Worm (Caenorhabditis elegans): ENCODE measurements around the gene adr-2.

adr-2 gene

ce11 chrIII:7188300-7189052 lies 44.2 kb downstream of the adr-2 start, which contains the start of the genes F37C12.21 and F37C12.10 (continued):
- TF ChIP-seq F52B5.7 (tag; optimal IDR thresholded peaks at IDR 0.05) (no peak), hmg-1.2 (GFP tag; IDR thresholded peaks at IDR 0.05) (peak; percentile 15; the same call in 1 of the 2 replicates), cebp-1 (GFP tag; IDR thresholded peaks at IDR 0.05) (no peak), cebp-1 (tag; optimal IDR thresholded peaks at IDR 0.05) (peak; percentile 19), C06A6.2 (GFP tag; conservative IDR thresholded peaks at IDR 0.05) (no peak), hlh-12 (tag; optimal IDR thresholded peaks at IDR 0.05) (no peak), atf-7 (tag; optimal IDR thresholded peaks at IDR 0.05) (no peak), F37B4.10 (GFP tag; IDR thresholded peaks at IDR 0.05) (no peak)

ce11 chrIII:7185473-7185872 lies 47.2 kb downstream of the adr-2 start, which contains the start of gene F37C12.14:
Gene F37C12.14, minus strand, starts transcription at chrIII:7185573.
- TF ChIP-seq mel-28 (tag; optimal IDR thresholded peaks at IDR 0.05; ENCODE audit: borderline replicate concordance) (no peak), hlh-12 (tag; optimal IDR thresholded peaks at IDR 0.05) (no peak), F22D6.2 (tag; optimal IDR thresholded peaks at IDR 0.05) (no peak), dox-1 (GFP tag; IDR thresholded peaks at IDR 0.05) (no peak), ztf-6 (GFP tag; IDR thresholded peaks at IDR 0.05) (no peak), akir-1 (GFP tag; optimal IDR thresholded peaks at IDR 0.05) (no peak), F57A8.1 (GFP tag; optimal IDR thresholded peaks at IDR 0.05) (no peak), madf-3 (GFP tag; IDR thresholded peaks at IDR 0.05) (no peak), F23B12.7 (tag; optimal IDR thresholded peaks at IDR 0.05; ENCODE audit: insufficient read depth) (no peak), snpc-1.1 (tag; optimal IDR thresholded peaks at IDR 0.05; ENCODE audit: insufficient read depth) (no peak)

ce11 chrIII:7184022-7184421 lies 48.7 kb downstream of the adr-2 start, which contains the start of gene yju-2:
Gene yju-2, plus strand, starts transcription at chrIII:7184336.
- TF ChIP-seq attf-6 (GFP tag; IDR thresholded peaks at IDR 0.05) (no peak), F52B5.7 (tag; optimal IDR thresholded peaks at IDR 0.05) (no peak), ccch-3 (GFP tag; optimal IDR thresholded peaks at IDR 0.05) (no peak), snpc-1.3 (tag; optimal IDR thresholded peaks at IDR 0.05; ENCODE audit: insufficient read depth) (no peak), hmg-1.2 (GFP tag; IDR thresholded peaks at IDR 0.05) (peak; percentile 81), akir-1 (GFP tag; optimal IDR thresholded peaks at IDR 0.05) (no peak), Y95B8A.8 (GFP tag; IDR thresholded peaks at IDR 0.05) (no peak), C06A6.2 (GFP tag; conservative IDR thresholded peaks at IDR 0.05) (no peak), tlf-1 (GFP tag; optimal IDR thresholded peaks at IDR 0.05) (no peak), hlh-12 (tag; optimal IDR thresholded peaks at IDR 0.05) (no peak), fkh-3 (tag; optimal IDR thresholded peaks at IDR 0.05) (no peak), madf-6 (GFP tag; IDR thresholded peaks at IDR 0.05) (no peak), F10E7.11 (tag; optimal IDR thresholded peaks at IDR 0.05) (no peak), F22D6.2 (tag; optimal IDR thresholded peaks at IDR 0.05) (no peak), Y53G8AR.9 (GFP tag; conservative IDR thresholded peaks at IDR 0.05) (no peak), snpc-1.1 (tag; optimal IDR thresholded peaks at IDR 0.05; ENCODE audit: insufficient read depth) (no peak), bed-1 (GFP tag; IDR thresholded peaks at IDR 0.05) (no peak), unc-62 (GFP tag; optimal IDR thresholded peaks at IDR 0.05) (no peak), pha-4 (tag; optimal IDR thresholded peaks at IDR 0.05) (no peak), sdz-38 (tag; optimal IDR thresholded peaks at IDR 0.05) (no peak), F49E8.2 (tag; optimal IDR thresholded peaks at IDR 0.05; ENCODE audit: insufficient read depth) (peak; percentile 48), lsy-27 (tag; optimal IDR thresholded peaks at IDR 0.05; ENCODE audit: borderline replicate concordance, insufficient read depth) (no peak), sptf-2 (GFP tag; optimal IDR thresholded peaks at IDR 0.05) (no peak), F23B12.7 (tag; optimal IDR thresholded peaks at IDR 0.05; ENCODE audit: insufficient read depth) (peak; percentile 35), lin-35 (GFP tag; optimal IDR thresholded peaks at IDR 0.05) (peak in 1 of 3 experiments; percentile 57), B0336.3 (GFP tag; IDR thresholded peaks at IDR 0.05) (0 out of 2 replicates have a peak, but pooled peaks have one; percentile 22), nhr-27 (tag; optimal IDR thresholded peaks at IDR 0.05) (peak; percentile 9), snpc-4 (GFP tag; optimal IDR thresholded peaks at IDR 0.05) (peak; percentile 31), snpc-4 (tag; optimal IDR thresholded peaks at IDR 0.05) (peak in 2 of 4 experiments; percentile 38 to 41), F57A8.1 (GFP tag; optimal IDR thresholded peaks at IDR 0.05) (no peak), lir-1 (GFP tag; conservative IDR thresholded peaks at IDR 0.05) (no peak), B0035.1 (tag; optimal IDR thresholded peaks at IDR 0.05) (no peak), hlh-26 (GFP tag; conservative IDR thresholded peaks at IDR 0.05) (no peak), K12H6.12 (tag; optimal IDR thresholded peaks at IDR 0.05) (no peak)

Data from whole organism, young adult.